Fruit fly (Drosophila melanogaster): ENCODE results near the gene mtd.

mtd gene

DNA sequence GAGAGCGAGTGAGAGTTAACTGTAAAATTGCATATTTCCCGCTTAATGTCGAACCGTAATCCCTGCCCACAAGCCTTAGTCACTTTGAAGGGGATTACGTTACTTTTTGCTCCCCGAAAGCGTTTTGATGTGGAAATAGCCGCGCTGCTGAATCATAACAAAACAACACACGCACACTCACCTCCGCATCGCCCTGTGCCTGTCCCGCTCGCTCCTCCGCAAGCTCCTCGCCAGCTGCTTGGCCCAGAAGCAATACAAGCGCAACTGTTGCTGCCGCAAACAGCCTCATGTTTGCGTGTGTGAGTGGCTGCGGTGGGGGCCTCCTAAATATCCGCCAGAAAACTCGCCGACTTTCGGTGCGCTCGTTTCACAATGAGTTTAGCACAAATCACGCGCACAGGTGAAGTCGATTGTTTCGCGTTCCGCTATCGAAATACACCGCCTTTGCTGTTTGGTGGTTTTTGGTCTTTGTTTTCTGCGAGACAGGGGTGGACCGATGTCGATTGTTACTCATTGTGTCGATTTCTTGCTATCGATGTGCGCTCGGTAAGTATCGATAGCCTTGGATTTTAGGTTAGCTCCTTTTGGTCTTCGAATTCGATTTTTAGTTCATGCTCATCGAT is 98.9 kb downstream of the mtd start, which contains the start of gene CtsF (continued):
- peak; percentile 97 for TF ChIP-seq knrl (GFP tag; IDR thresholded peaks at IDR 0.05; ENCODE audit: partially characterized antibody)
- TF ChIP-seq Sry-δ (GFP tag; optimal IDR thresholded peaks at IDR 0.05), result peak; percentile 98
- no peak for TF ChIP-seq CG11723 (GFP tag; optimal IDR thresholded peaks at IDR 0.05)
- peak; percentile 92 for TF ChIP-seq Dp (GFP tag; optimal IDR thresholded peaks at IDR 0.05)
- TF ChIP-seq Dbx (GFP tag; IDR thresholded peaks at IDR 0.05), result 0 out of 3 replicates have a peak, but pooled peaks have one; percentile 58
- peak; percentile 100 for TF ChIP-seq CG34224 (GFP tag; IDR thresholded peaks at IDR 0.05; ENCODE audit: partially characterized antibody)
- no peak for TF ChIP-seq ara (GFP tag; IDR thresholded peaks at IDR 0.05)
- no peak for TF ChIP-seq CG8290 (GFP tag; optimal IDR thresholded peaks at IDR 0.05)
- peak in 1 of 2 experiments; percentile 25 for TF ChIP-seq CG8290 (tag; optimal IDR thresholded peaks at IDR 0.05)
- peak; percentile 3 for TF ChIP-seq CG2678 (tag; optimal IDR thresholded peaks at IDR 0.05)
- peak; percentile 69 for TF ChIP-seq sug (tag; optimal IDR thresholded peaks at IDR 0.05)
- no peak for TF ChIP-seq Tbp (GFP tag; optimal IDR thresholded peaks at IDR 0.05)
- TF ChIP-seq disco-r (GFP tag; optimal IDR thresholded peaks at IDR 0.05), result peak; percentile 4
- TF ChIP-seq CG17186 (GFP tag; optimal IDR thresholded peaks at IDR 0.05), result peak; percentile 70
- peak; percentile 65 for TF ChIP-seq CG10267 (tag; optimal IDR thresholded peaks at IDR 0.05)
- no peak for TF ChIP-seq klu (GFP tag; IDR thresholded peaks at IDR 0.05)
- peak; percentile 99 for TF ChIP-seq bbx (GFP tag; IDR thresholded peaks at IDR 0.05; ENCODE audit: partially characterized antibody)
- peak; percentile 19 for TF ChIP-seq grau (tag; optimal IDR thresholded peaks at IDR 0.05)
- peak; percentile 100 for TF ChIP-seq tna (GFP tag; IDR thresholded peaks at IDR 0.05; ENCODE audit: partially characterized antibody)
- TF ChIP-seq CG9797 (GFP tag; optimal IDR thresholded peaks at IDR 0.05), result peak; percentile 39
- no peak for TF ChIP-seq CG11560 (tag; IDR thresholded peaks at IDR 0.05)
- peak; percentile 14 for TF ChIP-seq jumu (GFP tag; optimal IDR thresholded peaks at IDR 0.05)
- TF ChIP-seq kah (GFP tag; optimal IDR thresholded peaks at IDR 0.05), result peak; percentile 55
- TF ChIP-seq Dfd (GFP tag; optimal IDR thresholded peaks at IDR 0.05), result no peak
- TF ChIP-seq jigr1 (GFP tag; IDR thresholded peaks at IDR 0.05), result no peak
- peak; percentile 36; the same call in 1 of the 2 replicates for TF ChIP-seq slbo (GFP tag; IDR thresholded peaks at IDR 0.05)
- TF ChIP-seq CG32532 (GFP tag; IDR thresholded peaks at IDR 0.05), result peak; percentile 34; the same call in 1 of the 2 replicates
- peak; percentile 55 for TF ChIP-seq CG18599 (GFP tag; optimal IDR thresholded peaks at IDR 0.05)
- no peak for TF ChIP-seq pnt (GFP tag; optimal IDR thresholded peaks at IDR 0.05)
- no peak for TF ChIP-seq Kr (GFP tag; optimal IDR thresholded peaks at IDR 0.05)
- peak; percentile 38 for TF ChIP-seq CG2712 (tag; optimal IDR thresholded peaks at IDR 0.05)
- peak; percentile 99 for TF ChIP-seq sna (GFP tag; IDR thresholded peaks at IDR 0.05; ENCODE audit: partially characterized antibody)
- TF ChIP-seq ci (GFP tag; IDR thresholded peaks at IDR 0.05), result peak; percentile 56; the same call in 2 of the 3 replicates
- no peak for TF ChIP-seq CG31441 (GFP tag; IDR thresholded peaks at IDR 0.05)
- TF ChIP-seq Ets65A (GFP tag), result no peak
- peak; percentile 48 for TF ChIP-seq CG1603 (tag; optimal IDR thresholded peaks at IDR 0.05)
- TF ChIP-seq Bdp1 (GFP tag; optimal IDR thresholded peaks at IDR 0.05), result no peak
- TF ChIP-seq CG31224 (GFP tag; IDR thresholded peaks at IDR 0.05), result no peak
- TF ChIP-seq Med (GFP tag), result peak; percentile 88
- no peak for TF ChIP-seq CG33557 (GFP tag; optimal IDR thresholded peaks at IDR 0.05)
- TF ChIP-seq pzg (GFP tag; optimal IDR thresholded peaks at IDR 0.05), result peak; percentile 93
- peak; percentile 40; the same call in 1 of the 3 replicates for TF ChIP-seq ken (GFP tag; IDR thresholded peaks at IDR 0.05)
- TF ChIP-seq CG10462 (GFP tag; optimal IDR thresholded peaks at IDR 0.05), result no peak
- peak in 1 of 2 experiments; percentile 22 for TF ChIP-seq Eip74EF (GFP tag; optimal IDR thresholded peaks at IDR 0.05)
- TF ChIP-seq CG7556 (GFP tag; optimal IDR thresholded peaks at IDR 0.05), result peak; percentile 6
- TF ChIP-seq CG11247 (GFP tag; IDR thresholded peaks at IDR 0.05), result peak; percentile 32; the same call in 1 of the 2 replicates
- peak; percentile 16 for TF ChIP-seq Deaf1 (tag; optimal IDR thresholded peaks at IDR 0.05)
- TF ChIP-seq CG42726 (GFP tag; IDR thresholded peaks at IDR 0.05; ENCODE audit: partially characterized antibody), result peak; percentile 98
- no peak for TF ChIP-seq eyg (GFP tag; optimal IDR thresholded peaks at IDR 0.05)
- no peak for TF ChIP-seq CG15696 (tag; optimal IDR thresholded peaks at IDR 0.05)

All from whole organism, embryonic.